Worm (Caenorhabditis elegans) whole organism, L3 larva: ENCODE data around the gene lin-29.

Experiments
- ceh-28 ChIP-seq: fragments of 150-350 bp; optimal IDR thresholded peaks from 2 replicates; lab custom pipeline; 2014; ENCODE audit warnings: missing biosample characterization, missing genetic modification reagents, missing genetic modification characterization
- skn-1 ChIP-seq: fragments of 150-350 bp; optimal IDR thresholded peaks from 2 replicates; lab custom pipeline; 2014; ENCODE audit warnings: missing biosample characterization, missing genetic modification characterization
- ztf-4 ChIP-seq: fragments of 150-350 bp; optimal IDR thresholded peaks from 2 replicates; lab custom pipeline; 2014; ENCODE audit warnings: missing biosample characterization, missing genetic modification characterization

DNA sequence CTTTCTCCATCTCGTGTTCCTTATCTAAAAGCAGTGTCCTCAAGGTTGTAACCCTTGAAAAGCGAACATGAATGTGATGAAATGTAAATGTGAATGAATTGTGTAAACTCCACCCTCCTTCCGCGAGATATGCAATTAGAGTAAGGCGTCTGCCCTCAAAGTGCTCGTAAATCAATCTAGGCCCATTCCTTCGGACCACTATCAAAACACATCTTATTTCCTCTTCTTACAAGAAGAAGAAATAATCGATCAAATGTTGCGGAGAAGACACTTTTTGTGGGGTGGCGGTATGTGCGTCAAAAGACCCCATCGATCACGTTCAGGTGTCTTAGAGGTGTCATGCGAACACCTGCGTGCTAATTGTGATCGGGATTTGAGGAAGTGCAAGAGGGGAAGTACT lies 32.9 kb downstream of the lin-29 start:
- no peak for TF ChIP-seq ztf-4 (tag; lab: Kevin White, UChicago)
- TF ChIP-seq ceh-28 (tag; lab: Kevin White, UChicago): no peak
- no peak for TF ChIP-seq skn-1 (tag; lab: Kevin White, UChicago)
